Fruit fly (Drosophila melanogaster): Measurements from ENCODE around the gene CtIP.
A peak's percentile ranks its signal among the peaks of the same experiment; 100 is the strongest.

dm6 chr3L:20388983-20389382, 47.1 kb upstream of the CtIP start:
- no peak for TF ChIP-seq knrl (GFP tag; IDR thresholded peaks at IDR 0.05; ENCODE audit: partially characterized antibody)
- TF ChIP-seq CG7271 (tag; optimal IDR thresholded peaks at IDR 0.05), result no peak
- no peak for TF ChIP-seq Asciz (GFP tag; optimal IDR thresholded peaks at IDR 0.05)
- TF ChIP-seq Eip74EF (GFP tag; optimal IDR thresholded peaks at IDR 0.05), result peak in 1 of 2 experiments; percentile 68
- TF ChIP-seq CG8281 (tag; optimal IDR thresholded peaks at IDR 0.05), result no peak
- peak; percentile 68 for TF ChIP-seq Rfx (GFP tag; IDR thresholded peaks at IDR 0.05)
- no peak for TF ChIP-seq CG18764 (GFP tag; optimal IDR thresholded peaks at IDR 0.05)
- TF ChIP-seq dmrt99B (tag; optimal IDR thresholded peaks at IDR 0.05), result peak; percentile 38
- no peak for TF ChIP-seq cato (GFP tag; optimal IDR thresholded peaks at IDR 0.05; ENCODE audit: borderline replicate concordance)
- TF ChIP-seq Blimp-1 (GFP tag; optimal IDR thresholded peaks at IDR 0.05), result no peak
- TF ChIP-seq trem (tag; optimal IDR thresholded peaks at IDR 0.05), result no peak
- no peak for TF ChIP-seq al (GFP tag; IDR thresholded peaks at IDR 0.05)
- no peak for TF ChIP-seq CG5180 (GFP tag; optimal IDR thresholded peaks at IDR 0.05)
- TF ChIP-seq NK7.1 (GFP tag; optimal IDR thresholded peaks at IDR 0.05), result no peak
